Worm (Caenorhabditis elegans): ENCODE data around the gene mrps-18A.
A peak's percentile ranks its signal among the peaks of the same experiment; 100 is the strongest.

The mrps-18A gene

ce11 chrIII:8287519-8287918 lies 44.2 kb downstream of the mrps-18A start (continued):
- TF ChIP-seq alr-1 (tag; optimal IDR thresholded peaks at IDR 0.05; ENCODE audit: borderline replicate concordance) (no peak), ztf-4 (tag; optimal IDR thresholded peaks at IDR 0.05) (no peak), hlh-4 (tag; optimal IDR thresholded peaks at IDR 0.05) (no peak), egl-13 (tag; optimal IDR thresholded peaks at IDR 0.05) (no peak), Y116A8C.19 (tag; optimal IDR thresholded peaks at IDR 0.05; ENCODE audit: borderline replicate concordance) (no peak), sup-37 (GFP tag; optimal IDR thresholded peaks at IDR 0.05) (no peak), C16A3.4 (tag; optimal IDR thresholded peaks at IDR 0.05) (no peak), unc-98 (GFP tag; IDR thresholded peaks at IDR 0.05) (no peak), skn-1 (tag; optimal IDR thresholded peaks at IDR 0.05) (no peak), nhr-47 (tag; optimal IDR thresholded peaks at IDR 0.05) (no peak), efl-1 (optimal IDR thresholded peaks at IDR 0.05) (peak in 1 of 2 experiments; percentile 5), efl-1 (GFP tag; optimal IDR thresholded peaks at IDR 0.05 in 1 of 2) (peak in 1 of 2 experiments; percentile 21), C34B4.2 (tag; optimal IDR thresholded peaks at IDR 0.05) (no peak), dsc-1 (tag; optimal IDR thresholded peaks at IDR 0.05) (peak; percentile 55), pax-3 (tag; optimal IDR thresholded peaks at IDR 0.05) (no peak), snu-23 (GFP tag; optimal IDR thresholded peaks at IDR 0.05) (peak; percentile 29), lin-35 (GFP tag; optimal IDR thresholded peaks at IDR 0.05) (no peak), nhr-77 (tag; optimal IDR thresholded peaks at IDR 0.05) (no peak), lir-3 (tag; optimal IDR thresholded peaks at IDR 0.05; ENCODE audit: poor library complexity) (no peak), ceh-8 (GFP tag; optimal IDR thresholded peaks at IDR 0.05) (no peak), jun-1 (tag; optimal IDR thresholded peaks at IDR 0.05) (no peak), hlh-17 (GFP tag; optimal IDR thresholded peaks at IDR 0.05; ENCODE audit: borderline replicate concordance) (no peak), efl-3 (GFP tag; optimal IDR thresholded peaks at IDR 0.05) (no peak), unc-130 (tag; optimal IDR thresholded peaks at IDR 0.05) (peak; percentile 21), dpl-1 (GFP tag; optimal IDR thresholded peaks at IDR 0.05) (peak in 1 of 3 experiments; percentile 6), fkh-4 (tag; optimal IDR thresholded peaks at IDR 0.05; ENCODE audit: borderline replicate concordance) (no peak), blmp-1 (tag; optimal IDR thresholded peaks at IDR 0.05) (no peak), elt-2 (tag; optimal IDR thresholded peaks at IDR 0.05) (no peak), unc-86 (tag; optimal IDR thresholded peaks at IDR 0.05) (no peak), vab-15 (tag; optimal IDR thresholded peaks at IDR 0.05) (no peak), zip-4 (GFP tag; optimal IDR thresholded peaks at IDR 0.05) (no peak), nhr-237 (tag; optimal IDR thresholded peaks at IDR 0.05) (no peak), ces-1 (GFP tag; optimal IDR thresholded peaks at IDR 0.05) (no peak), ceh-63 (GFP tag; optimal IDR thresholded peaks at IDR 0.05) (no peak), unc-30 (tag; optimal IDR thresholded peaks at IDR 0.05) (no peak), ceh-90 (tag; optimal IDR thresholded peaks at IDR 0.05) (no peak), ets-5 (GFP tag; IDR thresholded peaks at IDR 0.05) (no peak), isw-1 (GFP tag; IDR thresholded peaks at IDR 0.05) (no peak), sox-4 (tag; optimal IDR thresholded peaks at IDR 0.05) (no peak), lin-39 (tag; optimal IDR thresholded peaks at IDR 0.05) (no peak), lin-13 (GFP tag; optimal IDR thresholded peaks at IDR 0.05) (no peak), nhr-84 (tag; optimal IDR thresholded peaks at IDR 0.05) (no peak), rnt-1 (tag; optimal IDR thresholded peaks at IDR 0.05) (peak; percentile 34), swsn-7 (tag; optimal IDR thresholded peaks at IDR 0.05) (peak; percentile 26), pqm-1 (tag; optimal IDR thresholded peaks at IDR 0.05) (no peak), nhr-28 (tag; optimal IDR thresholded peaks at IDR 0.05) (no peak), nhr-12 (tag; optimal IDR thresholded peaks at IDR 0.05) (no peak), lin-14 (GFP tag; optimal IDR thresholded peaks at IDR 0.05) (peak; percentile 92)

Data from whole organism, L1 larva.